Fruit fly (Drosophila melanogaster) whole organism, embryonic: ENCODE data around the gene CtsF.

Source experiments
- Asciz ChIP-seq: fragments of 200-800 bp; sonication (Bioruptor generic); optimal IDR thresholded peaks from 2 replicates; lab custom pipeline; 2017; ENCODE audit warnings: missing biosample characterization, mild to moderate bottlenecking, missing genetic modification characterization, missing genetic modification reagents
- CG10462 ChIP-seq: fragments of 200-800 bp; sonication (Bioruptor generic); optimal IDR thresholded peaks from 2 replicates; lab custom pipeline; 2016; ENCODE audit warnings: missing biosample characterization, missing genetic modification characterization
- CG10543 ChIP-seq: fragments of 200-800 bp; sonication (Bioruptor generic); optimal IDR thresholded peaks from 3 replicates; lab custom pipeline; 2017; ENCODE audit warnings: missing biosample characterization, mild to moderate bottlenecking, missing genetic modification characterization, moderate library complexity
- CG16779 ChIP-seq: fragments of 200-800 bp; sonication (Bioruptor generic); IDR thresholded peaks from 2 replicates; pipeline ENCODE4 v1.3.6; 2022; ENCODE audit warnings: missing biosample characterization, missing genetic modification characterization
- CG17568 ChIP-seq: fragments of 200-800 bp; sonication (Bioruptor generic); optimal IDR thresholded peaks from 2 replicates; lab custom pipeline; 2018; ENCODE audit warnings: missing biosample characterization, mild to moderate bottlenecking, missing genetic modification characterization, moderate library complexity
- CG17912 ChIP-seq: fragments of 200-800 bp; sonication (Bioruptor generic); optimal IDR thresholded peaks from 2 replicates; lab custom pipeline; 2018; ENCODE audit warnings: missing biosample characterization, mild to moderate bottlenecking, missing genetic modification characterization
- CG18619 ChIP-seq: fragments of 200-800 bp; sonication (Bioruptor generic); optimal IDR thresholded peaks from 3 replicates; lab custom pipeline; 2017; ENCODE audit warnings: missing biosample characterization, mild to moderate bottlenecking, missing genetic modification characterization
- CG2129 ChIP-seq: fragments of 200-800 bp; sonication (Bioruptor generic); IDR thresholded peaks from 2 replicates; pipeline ENCODE4 v1.3.6; 2022; ENCODE audit warnings: missing biosample characterization, missing genetic modification characterization; ENCODE audit not compliant: partially characterized antibody
- CG3995 ChIP-seq: fragments of 200-800 bp; sonication (Bioruptor generic); optimal IDR thresholded peaks from 3 replicates; lab custom pipeline; 2016; ENCODE audit warnings: missing biosample characterization, missing genetic modification characterization
- CG4404 ChIP-seq: fragments of 200-800 bp; sonication (Bioruptor generic); IDR thresholded peaks from 2 replicates; pipeline ENCODE4 v1.3.6; 2022; ENCODE audit warnings: missing biosample characterization, missing genetic modification characterization
- CG4424 ChIP-seq: fragments of 200-800 bp; sonication (Bioruptor generic); optimal IDR thresholded peaks from 3 replicates; lab custom pipeline; 2016; ENCODE audit warnings: missing biosample characterization, missing genetic modification characterization
- CG4854 ChIP-seq: fragments of 200-800 bp; sonication (Bioruptor generic); optimal IDR thresholded peaks from 2 replicates; lab custom pipeline; 2016; ENCODE audit warnings: missing biosample characterization, missing genetic modification characterization, inconsistent platforms
- CG6272 ChIP-seq: fragments of 200-800 bp; sonication (Bioruptor generic); IDR thresholded peaks from 2 replicates; pipeline ENCODE4 v1.3.6; 2022; ENCODE audit warnings: missing biosample characterization, missing genetic modification characterization
- CG6689 ChIP-seq: fragments of 200-800 bp; sonication (Bioruptor generic); IDR thresholded peaks from 2 replicates; pipeline ENCODE4 v1.3.6; 2022; ENCODE audit warnings: missing biosample characterization, missing genetic modification characterization
- CG6791 ChIP-seq: fragments of 200-800 bp; sonication (Bioruptor generic); IDR thresholded peaks from 3 replicates; pipeline ENCODE4 v1.3.6; 2022; ENCODE audit warnings: missing biosample characterization, missing genetic modification characterization; ENCODE audit not compliant: partially characterized antibody
- CG8478 ChIP-seq: fragments of >200 bp; optimal IDR thresholded peaks from 2 replicates; lab custom pipeline; 2018
- CG9817 ChIP-seq: fragments of 200-800 bp; sonication (Bioruptor generic); optimal IDR thresholded peaks from 2 replicates; lab custom pipeline; 2018; ENCODE audit warnings: missing biosample characterization, mild to moderate bottlenecking, missing genetic modification characterization, moderate library complexity
- Dip2 ChIP-seq: fragments of 200-800 bp; sonication (Bioruptor generic); IDR thresholded peaks from 2 replicates; pipeline ENCODE4 v1.3.6; 2022; ENCODE audit warnings: missing biosample characterization, missing genetic modification characterization
- E2f2 ChIP-seq: fragments of 200-800 bp; sonication (Bioruptor generic); IDR thresholded peaks from 2 replicates; pipeline ENCODE4 v1.3.6; 2022; ENCODE audit warnings: missing biosample characterization, missing genetic modification characterization
- Mes4 ChIP-seq: fragments of 200-800 bp; sonication (Bioruptor generic); optimal IDR thresholded peaks from 2 replicates; lab custom pipeline; 2016; ENCODE audit warnings: missing biosample characterization, missing genetic modification characterization
- Pdp1 ChIP-seq, 2 experiments: fragments of 200-800 bp; sonication (Bioruptor generic); optimal IDR thresholded peaks; 3 replicates each; lab custom pipeline; 2016; ENCODE audit warnings: missing biosample characterization in 2 of 2, missing genetic modification characterization in 2 of 2, mild to moderate bottlenecking in 1 of 2, moderate library complexity in 1 of 2
- Poxn ChIP-seq: fragments of 200-800 bp; sonication (Bioruptor generic); IDR thresholded peaks from 2 replicates; pipeline ENCODE4 v1.3.6; 2022; ENCODE audit warnings: missing biosample characterization, missing genetic modification characterization
- Ravus ChIP-seq: fragments of 200-800 bp; sonication (Bioruptor generic); IDR thresholded peaks from 2 replicates; pipeline ENCODE4 v1.3.6; 2022; ENCODE audit warnings: missing biosample characterization, missing genetic modification characterization
- Rfx ChIP-seq: fragments of 200-800 bp; sonication (Bioruptor generic); IDR thresholded peaks from 2 replicates; pipeline ENCODE4 v1.3.6; 2022; ENCODE audit warnings: missing biosample characterization, missing genetic modification characterization
- Trl ChIP-seq, 3 experiments: fragments of >200 bp in 2 of 3; fragments of 200-800 bp in 1 of 3; sonication (Bioruptor generic) in 1 of 3; optimal IDR thresholded peaks; 2 replicates in 1 of 3; 3 replicates in 2 of 3; lab custom pipeline; 2016 to 2017; ENCODE audit warnings: missing biosample characterization in 1 of 3, missing genetic modification characterization in 1 of 3
- amos ChIP-seq: fragments of 200-800 bp; sonication (Bioruptor generic); IDR thresholded peaks from 2 replicates; pipeline ENCODE4 v1.3.6; 2022; ENCODE audit warnings: missing biosample characterization, missing genetic modification characterization; ENCODE audit not compliant: partially characterized antibody
- bigmax ChIP-seq: fragments of 200-800 bp; sonication (Bioruptor generic); optimal IDR thresholded peaks from 2 replicates; lab custom pipeline; 2018; ENCODE audit warnings: missing biosample characterization, mild to moderate bottlenecking, missing genetic modification characterization
- btn ChIP-seq: fragments of 200-800 bp; sonication (Bioruptor generic); optimal IDR thresholded peaks from 2 replicates; lab custom pipeline; 2016; ENCODE audit warnings: missing biosample characterization, missing genetic modification characterization
- cad ChIP-seq: fragments of >200 bp; optimal IDR thresholded peaks from 2 replicates; lab custom pipeline; 2017; ENCODE audit warnings: missing biosample characterization, missing genetic modification characterization
- chm ChIP-seq: fragments of 200-800 bp; sonication (Bioruptor generic); IDR thresholded peaks from 2 replicates; pipeline ENCODE4 v1.3.6; 2022; ENCODE audit warnings: missing biosample characterization, missing genetic modification characterization
- disco-r ChIP-seq: fragments of 200-800 bp; sonication (Bioruptor generic); optimal IDR thresholded peaks from 2 replicates; lab custom pipeline; 2016; ENCODE audit warnings: missing biosample characterization, missing genetic modification characterization
- fd102C ChIP-seq: fragments of 200-800 bp; sonication (Bioruptor generic); optimal IDR thresholded peaks from 2 replicates; lab custom pipeline; 2018; ENCODE audit warnings: missing biosample characterization, mild to moderate bottlenecking, missing genetic modification characterization, moderate library complexity
- gro ChIP-seq: fragments of 200-800 bp; sonication (Bioruptor generic); optimal IDR thresholded peaks from 2 replicates; lab custom pipeline; 2016; ENCODE audit warnings: missing biosample characterization, missing genetic modification characterization
- gsb-n ChIP-seq: fragments of 200-800 bp; sonication (Bioruptor generic); optimal IDR thresholded peaks from 3 replicates; lab custom pipeline; 2018; ENCODE audit warnings: missing biosample characterization, mild to moderate bottlenecking, missing genetic modification characterization
- her ChIP-seq: fragments of 200-800 bp; sonication (Bioruptor generic); optimal IDR thresholded peaks from 2 replicates; lab custom pipeline; 2016; ENCODE audit warnings: missing biosample characterization, missing genetic modification characterization
- lab ChIP-seq: fragments of 200-800 bp; sonication (Bioruptor generic); optimal IDR thresholded peaks from 3 replicates; lab custom pipeline; 2017; ENCODE audit warnings: missing biosample characterization, missing genetic modification characterization, mild to moderate bottlenecking, moderate library complexity, missing genetic modification reagents
- lmd ChIP-seq: fragments of 200-800 bp; sonication (Bioruptor generic); IDR thresholded peaks from 2 replicates; pipeline ENCODE4 v1.3.6; 2022; ENCODE audit warnings: missing biosample characterization, missing genetic modification characterization
- lola ChIP-seq, 3 experiments: fragments of >200 bp in 2 of 3; fragments of 200-800 bp in 1 of 3; sonication (Bioruptor generic) in 1 of 3; optimal IDR thresholded peaks; 2 replicates each; lab custom pipeline; 2017 to 2019; ENCODE audit warnings: missing biosample characterization in 3 of 3, missing genetic modification characterization in 3 of 3, mild to moderate bottlenecking in 1 of 3, moderate library complexity in 1 of 3
- oc ChIP-seq: fragments of 200-800 bp; sonication (Bioruptor generic); optimal IDR thresholded peaks from 2 replicates; lab custom pipeline; 2018; ENCODE audit warnings: missing biosample characterization, mild to moderate bottlenecking, missing genetic modification characterization, moderate library complexity
- odd ChIP-seq: fragments of 200-800 bp; sonication (Bioruptor generic); optimal IDR thresholded peaks from 2 replicates; lab custom pipeline; 2017; ENCODE audit warnings: missing biosample characterization, mild to moderate bottlenecking, missing genetic modification characterization
- otp ChIP-seq: fragments of 200-800 bp; sonication (Bioruptor generic); IDR thresholded peaks from 3 replicates; pipeline ENCODE4, ENCODE4 v1.3.6; 2022; ENCODE audit warnings: missing biosample characterization, missing genetic modification characterization
- pnt ChIP-seq: fragments of 200-800 bp; sonication (Bioruptor generic); optimal IDR thresholded peaks from 3 replicates; lab custom pipeline; 2016; ENCODE audit warnings: missing biosample characterization, missing genetic modification characterization
- sd ChIP-seq: fragments of 200-800 bp; sonication (Bioruptor generic); optimal IDR thresholded peaks from 3 replicates; lab custom pipeline; 2018; ENCODE audit warnings: missing biosample characterization, mild to moderate bottlenecking, missing genetic modification characterization, moderate library complexity
- seq ChIP-seq: fragments of 200-800 bp; sonication (Bioruptor generic); IDR thresholded peaks from 2 replicates; pipeline ENCODE4 v1.3.6; 2022; ENCODE audit warnings: missing biosample characterization, missing genetic modification characterization
- sima ChIP-seq: fragments of 200-800 bp; sonication (Bioruptor generic); optimal IDR thresholded peaks from 2 replicates; lab custom pipeline; 2016; ENCODE audit warnings: missing biosample characterization, missing genetic modification characterization
- ssp ChIP-seq: fragments of 200-800 bp; sonication (Bioruptor generic); IDR thresholded peaks from 2 replicates; pipeline ENCODE4 v1.3.6; 2022; ENCODE audit warnings: missing biosample characterization, missing genetic modification characterization
- toy ChIP-seq: fragments of 200-800 bp; sonication (Bioruptor generic); IDR thresholded peaks from 2 replicates; pipeline ENCODE4 v1.3.6; 2022; ENCODE audit warnings: missing biosample characterization, missing genetic modification characterization
- zf30C ChIP-seq: fragments of 200-800 bp; sonication (Bioruptor generic); optimal IDR thresholded peaks from 3 replicates; lab custom pipeline; 2018; ENCODE audit warnings: missing biosample characterization, mild to moderate bottlenecking, missing genetic modification characterization

CtsF gene

DNA sequence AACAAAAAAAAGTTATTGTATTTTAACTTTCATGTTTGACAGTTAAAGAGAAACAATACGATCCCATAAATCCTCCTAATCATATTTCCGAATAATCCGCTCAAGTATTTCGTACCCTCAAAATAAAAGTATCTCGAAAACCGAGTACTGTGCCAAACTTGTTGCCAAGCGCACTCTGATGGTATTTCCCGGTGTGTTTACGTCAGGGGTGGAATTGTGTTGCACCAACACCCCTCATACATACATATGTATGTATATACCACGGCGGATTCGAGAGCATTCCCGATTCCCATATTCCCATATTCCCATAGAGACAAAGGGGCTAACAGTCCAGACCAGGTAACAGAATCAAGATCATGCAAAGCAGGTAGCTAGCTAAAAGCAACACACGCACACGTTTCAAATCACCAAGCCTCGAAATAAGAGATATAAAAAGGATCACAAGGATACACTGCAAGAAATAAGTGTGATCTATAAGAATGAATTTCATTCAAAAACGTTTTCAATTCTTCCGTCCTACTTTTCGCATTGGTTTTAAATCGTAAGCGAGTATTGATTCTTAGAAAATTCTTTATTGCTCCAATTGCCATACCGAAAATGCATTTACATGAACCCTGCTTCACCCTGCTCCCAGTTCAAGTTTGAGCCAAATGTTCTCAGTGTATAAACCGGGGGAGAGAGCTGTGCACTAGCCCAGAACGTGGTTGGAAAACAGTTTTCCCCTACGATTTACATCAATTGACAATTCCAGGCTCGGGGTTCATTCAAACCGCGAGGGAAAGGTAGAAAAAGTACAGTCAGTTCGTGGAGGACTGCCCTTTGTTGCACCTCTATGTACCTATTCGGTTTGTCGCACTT, 39.4 kb downstream of the CtsF start (continued):
- TF ChIP-seq chm (GFP tag; lab: Robert Waterston, UW) (peak; percentile 60; the same call in 1 of the 2 replicates), CG4854 (GFP tag; lab: Kevin White, UChicago) (peak; percentile 53), Ravus (no peak), odd (GFP tag; lab: Kevin White, UChicago) (peak; percentile 12), bigmax (GFP tag; lab: Kevin White, UChicago) (no peak), CG6791 (GFP tag; lab: Robert Waterston, UW) (peak; percentile 43; the same call in 2 of the 3 replicates), Trl (optimal IDR thresholded peaks at IDR 0.05; lab: Kevin White, UChicago) (no peak), Trl (GFP tag; optimal IDR thresholded peaks at IDR 0.05; lab: Kevin White, UChicago) (peak; percentile 84), E2f2 (GFP tag; lab: Robert Waterston, UW) (peak; percentile 15; the same call in 1 of the 2 replicates), fd102C (GFP tag; lab: Kevin White, UChicago) (peak; percentile 96), ssp (GFP tag; lab: Robert Waterston, UW) (no peak), btn (GFP tag; lab: Kevin White, UChicago) (peak; percentile 70), CG4404 (peak; percentile 94), oc (tag; lab: Kevin White, UChicago) (peak; percentile 11), amos (GFP tag; lab: Robert Waterston, UW) (no peak), cad (GFP tag; lab: Kevin White, UChicago) (no peak), CG9817 (tag; lab: Kevin White, UChicago) (no peak), CG6272 (GFP tag; lab: Robert Waterston, UW) (peak; percentile 28; the same call in 1 of the 2 replicates), sd (tag; lab: Kevin White, UChicago) (peak; percentile 5), CG2129 (GFP tag; lab: Robert Waterston, UW) (no peak), Rfx (GFP tag; lab: Robert Waterston, UW) (no peak), otp (GFP tag; lab: Robert Waterston, UW) (peak; percentile 68; the same call in 2 of the 3 replicates), lab (GFP tag; lab: Kevin White, UChicago) (peak; percentile 10), pnt (peak; percentile 89), lmd (GFP tag; lab: Robert Waterston, UW) (peak; percentile 40; the same call in 1 of the 2 replicates), CG10462 (GFP tag; lab: Kevin White, UChicago) (peak; percentile 71), seq (no peak), Mes4 (GFP tag; lab: Kevin White, UChicago) (peak; percentile 72), her (peak; percentile 66), CG3995 (GFP tag; lab: Kevin White, UChicago) (no peak), Dip2 (GFP tag; lab: Robert Waterston, UW) (no peak), Poxn (GFP tag; lab: Robert Waterston, UW) (no peak), zf30C (GFP tag; lab: Kevin White, UChicago) (peak; percentile 100), CG8478 (lab: Kevin White, UChicago) (no peak), lola (GFP tag; optimal IDR thresholded peaks at IDR 0.05; lab: Kevin White, UChicago) (peak in 1 of 3 experiments; percentile 96), Pdp1 (GFP tag; optimal IDR thresholded peaks at IDR 0.05; lab: Kevin White, UChicago) (peak; percentile 64 to 67), gro (GFP tag; lab: Kevin White, UChicago) (no peak), CG10543 (peak; percentile 6), CG18619 (peak; percentile 38), toy (no peak), CG17912 (GFP tag; lab: Kevin White, UChicago) (no peak), sima (no peak), CG6689 (peak; percentile 78), gsb-n (tag; lab: Kevin White, UChicago) (peak; percentile 88), disco-r (GFP tag; lab: Kevin White, UChicago) (peak; percentile 38), CG16779 (GFP tag; lab: Robert Waterston, UW) (no peak), CG4424 (GFP tag; lab: Kevin White, UChicago) (peak; percentile 85), Asciz (GFP tag; lab: Kevin White, UChicago) (peak; percentile 8), CG17568 (GFP tag; lab: Kevin White, UChicago) (peak; percentile 62)
